Worm (Caenorhabditis elegans): ENCODE data around the gene F56B3.11.
A peak's percentile ranks its signal among the peaks of the same experiment; 100 is the strongest.

The F56B3.11 gene

ce11 chrIV:763377-764063 is 32.9 kb downstream of the F56B3.11 start, which contains the start of gene col-103:
TSS of gene col-103 (minus strand) at chrIV:763678.
- TF ChIP-seq cog-1 (tag; optimal IDR thresholded peaks at IDR 0.05) (no peak), ztf-29 (GFP tag; IDR thresholded peaks at IDR 0.05) (no peak), ztf-23 (GFP tag; IDR thresholded peaks at IDR 0.05) (no peak), flt-1 (GFP tag; IDR thresholded peaks at IDR 0.05) (no peak)

DNA sequence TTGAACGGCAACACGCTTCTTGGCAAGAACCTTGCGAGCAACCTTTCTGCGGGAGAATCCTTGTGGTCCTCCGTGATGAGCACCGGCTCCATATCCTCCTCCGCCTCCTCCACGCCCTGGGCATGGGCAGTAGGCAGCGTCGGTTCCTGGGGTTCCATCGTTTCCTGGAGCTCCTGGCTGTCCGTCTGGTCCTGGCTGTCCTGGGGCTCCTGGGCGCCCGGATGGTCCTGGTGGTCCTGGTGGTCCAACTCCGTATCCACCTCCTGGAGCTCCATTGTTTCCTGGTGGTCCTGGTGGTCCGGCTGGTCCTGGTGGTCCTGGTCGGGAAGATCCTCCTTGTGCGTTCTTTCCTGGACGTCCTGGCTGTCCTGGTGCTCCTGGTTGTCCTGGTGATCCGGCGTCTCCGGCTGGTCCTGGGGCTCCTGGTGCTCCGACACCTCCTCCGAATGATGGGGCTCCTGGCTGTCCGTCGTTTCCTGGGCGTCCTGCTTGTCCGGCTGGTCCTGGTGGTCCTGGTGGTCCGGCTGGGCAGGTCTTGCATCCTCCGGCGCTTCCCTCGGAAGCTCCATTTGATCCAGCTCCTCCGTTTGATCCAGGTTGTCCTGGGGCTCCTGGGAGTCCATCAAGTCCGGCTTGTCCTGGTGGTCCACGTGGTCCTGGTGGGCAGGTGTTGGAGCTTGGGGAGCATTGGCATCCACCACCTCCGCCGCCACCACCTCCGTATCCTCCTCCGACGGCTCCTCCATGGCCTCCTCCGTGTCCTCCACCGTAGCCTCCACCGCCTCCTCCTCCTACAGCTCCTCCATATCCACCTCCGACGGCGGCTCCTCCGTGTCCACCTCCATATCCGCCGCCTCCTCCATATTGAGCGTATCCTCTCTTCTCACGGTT is 33.6 kb downstream of the F56B3.11 start:
- TF ChIP-seq tab-1 (GFP tag; IDR thresholded peaks at IDR 0.05) (peak; percentile 51; the same call in 1 of the 2 replicates), med-1 (GFP tag; optimal IDR thresholded peaks at IDR 0.05; ENCODE audit: insufficient read depth) (no peak), ztf-23 (GFP tag; IDR thresholded peaks at IDR 0.05) (0 out of 2 replicates have a peak, but pooled peaks have one; percentile 20), ref-1 (GFP tag; conservative IDR thresholded peaks at IDR 0.05) (no peak), klf-2 (GFP tag; conservative IDR thresholded peaks at IDR 0.05) (no peak), flt-1 (GFP tag; IDR thresholded peaks at IDR 0.05) (no peak)

DNA sequence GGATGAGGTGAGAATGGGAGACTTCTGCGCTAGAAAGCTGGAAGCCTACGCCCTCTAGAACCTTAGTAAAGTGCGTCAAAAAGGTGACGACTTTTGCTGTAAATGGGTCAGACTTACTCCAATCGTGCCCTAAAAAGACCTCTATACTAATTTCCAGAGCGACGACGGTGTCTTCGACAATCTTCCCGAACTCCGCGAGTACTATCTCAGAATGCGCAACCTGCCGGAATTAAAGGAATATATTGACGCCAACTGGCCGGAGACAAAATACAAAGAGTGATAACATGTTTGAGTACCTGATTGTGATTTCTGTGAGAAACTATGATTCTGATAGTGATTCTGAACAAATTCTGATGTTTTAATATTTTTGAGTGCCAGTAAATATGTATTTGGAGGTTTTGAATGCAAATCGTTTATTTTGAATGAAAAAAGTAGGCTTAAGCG is 34.3 kb downstream of the F56B3.11 start:
- no peak for TF ChIP-seq ztf-23 (GFP tag; IDR thresholded peaks at IDR 0.05)
- TF ChIP-seq ztf-29 (GFP tag; IDR thresholded peaks at IDR 0.05), result no peak
- TF ChIP-seq cog-1 (tag; optimal IDR thresholded peaks at IDR 0.05), result no peak
- TF ChIP-seq T22C8.4 (GFP tag; IDR thresholded peaks at IDR 0.05), result no peak
- TF ChIP-seq tab-1 (GFP tag; IDR thresholded peaks at IDR 0.05), result no peak
- no peak for TF ChIP-seq ref-1 (GFP tag; conservative IDR thresholded peaks at IDR 0.05)
- TF ChIP-seq klf-2 (GFP tag; conservative IDR thresholded peaks at IDR 0.05), result no peak
- TF ChIP-seq flt-1 (GFP tag; IDR thresholded peaks at IDR 0.05), result no peak

DNA sequence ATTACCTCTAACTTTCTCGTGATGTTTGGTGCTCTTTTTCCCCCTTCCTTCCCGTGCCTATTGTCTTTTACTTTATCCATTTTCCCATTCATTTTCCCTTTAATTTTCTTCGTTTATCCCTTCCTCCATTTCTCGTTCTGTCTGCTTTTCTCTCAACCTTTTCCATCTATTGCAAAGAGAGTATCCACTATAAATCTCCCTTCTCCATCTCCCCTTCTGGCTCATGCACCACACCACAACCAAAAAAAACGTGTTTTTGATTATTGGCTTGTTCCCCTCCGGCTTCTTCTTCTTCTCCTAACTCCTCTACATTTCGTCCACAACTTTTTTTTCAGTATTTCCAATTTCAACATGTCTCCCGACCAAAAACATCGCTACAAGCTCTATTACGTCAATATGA is 36.1 kb downstream of the F56B3.11 start, which contains the start of gene gst-40:
gst-40 (plus strand) TSS at position 236 of the 400 bp plus-strand sequence.
- TF ChIP-seq tab-1 (GFP tag; IDR thresholded peaks at IDR 0.05) (no peak), T22C8.4 (GFP tag; IDR thresholded peaks at IDR 0.05) (no peak), cog-1 (tag; optimal IDR thresholded peaks at IDR 0.05) (no peak), ref-1 (GFP tag; conservative IDR thresholded peaks at IDR 0.05) (no peak), klf-2 (GFP tag; conservative IDR thresholded peaks at IDR 0.05) (no peak), med-1 (GFP tag; optimal IDR thresholded peaks at IDR 0.05; ENCODE audit: insufficient read depth) (no peak), ztf-23 (GFP tag; IDR thresholded peaks at IDR 0.05) (no peak), flt-1 (GFP tag; IDR thresholded peaks at IDR 0.05) (no peak), ztf-29 (GFP tag; IDR thresholded peaks at IDR 0.05) (no peak)

ce11 chrIV:757548-757947 is 38.8 kb downstream of the F56B3.11 start:
- TF ChIP-seq flt-1 (GFP tag; IDR thresholded peaks at IDR 0.05), result no peak
- no peak for TF ChIP-seq klf-2 (GFP tag; conservative IDR thresholded peaks at IDR 0.05)
- TF ChIP-seq T22C8.4 (GFP tag; IDR thresholded peaks at IDR 0.05), result no peak
- no peak for TF ChIP-seq ztf-23 (GFP tag; IDR thresholded peaks at IDR 0.05)
- TF ChIP-seq tab-1 (GFP tag; IDR thresholded peaks at IDR 0.05), result no peak
- no peak for TF ChIP-seq ref-1 (GFP tag; conservative IDR thresholded peaks at IDR 0.05)
- no peak for TF ChIP-seq ztf-29 (GFP tag; IDR thresholded peaks at IDR 0.05)
- no peak for TF ChIP-seq cog-1 (tag; optimal IDR thresholded peaks at IDR 0.05)
- TF ChIP-seq med-1 (GFP tag; optimal IDR thresholded peaks at IDR 0.05; ENCODE audit: insufficient read depth), result no peak

DNA sequence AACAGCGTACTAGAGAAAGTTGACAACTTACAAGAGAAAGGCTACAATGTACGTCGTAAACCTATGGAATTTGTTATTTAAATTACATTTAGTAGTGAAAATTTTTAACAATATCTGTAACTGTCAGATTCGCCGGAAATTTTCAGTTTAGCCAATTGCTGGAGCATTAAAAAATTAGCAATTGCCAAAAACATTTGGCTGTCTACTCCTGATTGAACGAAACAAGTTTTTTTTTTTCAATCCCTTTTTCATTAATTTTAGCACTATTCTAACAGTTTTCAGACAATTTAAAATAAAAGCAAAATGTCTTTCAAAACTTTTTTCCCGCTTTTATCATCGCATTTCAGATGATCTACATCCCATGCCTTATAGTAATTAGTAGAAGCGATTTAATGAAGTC is 39.4 kb downstream of the F56B3.11 start:
- no peak for TF ChIP-seq ztf-29 (GFP tag; IDR thresholded peaks at IDR 0.05)
- TF ChIP-seq cog-1 (tag; optimal IDR thresholded peaks at IDR 0.05), result no peak
- no peak for TF ChIP-seq T22C8.4 (GFP tag; IDR thresholded peaks at IDR 0.05)
- no peak for TF ChIP-seq tab-1 (GFP tag; IDR thresholded peaks at IDR 0.05)
- no peak for TF ChIP-seq ref-1 (GFP tag; conservative IDR thresholded peaks at IDR 0.05)
- TF ChIP-seq ztf-23 (GFP tag; IDR thresholded peaks at IDR 0.05), result no peak

ce11 chrIV:756421-756820 is 40.0 kb downstream of the F56B3.11 start, which contains the start of gene srt-23:
TSS of gene srt-23 (plus strand) at chrIV:756721.
- no peak for TF ChIP-seq tab-1 (GFP tag; IDR thresholded peaks at IDR 0.05)
- TF ChIP-seq T22C8.4 (GFP tag; IDR thresholded peaks at IDR 0.05), result no peak
- TF ChIP-seq ztf-29 (GFP tag; IDR thresholded peaks at IDR 0.05), result no peak
- no peak for TF ChIP-seq cog-1 (tag; optimal IDR thresholded peaks at IDR 0.05)
- TF ChIP-seq ref-1 (GFP tag; conservative IDR thresholded peaks at IDR 0.05), result no peak
- no peak for TF ChIP-seq med-1 (GFP tag; optimal IDR thresholded peaks at IDR 0.05; ENCODE audit: insufficient read depth)
- TF ChIP-seq klf-2 (GFP tag; conservative IDR thresholded peaks at IDR 0.05), result no peak
- no peak for TF ChIP-seq flt-1 (GFP tag; IDR thresholded peaks at IDR 0.05)
- no peak for TF ChIP-seq ztf-23 (GFP tag; IDR thresholded peaks at IDR 0.05)

DNA sequence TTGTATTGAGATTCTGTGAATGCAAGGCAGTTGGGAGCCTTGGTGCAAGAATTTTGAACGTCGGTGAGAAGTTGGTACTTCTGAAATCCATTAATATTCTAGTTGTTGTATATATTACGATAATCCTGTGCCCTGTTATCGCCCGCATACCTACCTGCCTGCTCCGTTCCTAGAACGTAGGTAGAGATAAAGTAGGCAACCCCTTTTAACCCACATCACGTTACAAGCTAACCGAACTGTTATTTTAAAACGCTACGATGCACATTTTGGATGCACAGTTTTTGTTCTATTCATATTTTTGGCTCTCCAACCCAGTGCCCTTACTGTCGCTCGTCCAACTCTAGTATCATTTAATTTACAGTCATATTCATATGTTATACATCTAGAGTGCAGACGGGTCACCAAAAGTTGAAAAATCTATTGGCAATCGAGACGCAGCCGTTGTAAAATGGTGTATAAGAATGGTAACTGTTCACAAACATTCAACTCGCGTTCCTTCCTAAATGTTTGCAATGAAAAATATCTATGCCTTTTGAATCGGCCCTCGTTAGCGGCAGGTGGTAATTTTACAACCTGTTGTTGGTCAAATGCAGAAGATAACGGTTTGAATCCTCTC is 41.9 kb downstream of the F56B3.11 start:
- TF ChIP-seq klf-2 (GFP tag; conservative IDR thresholded peaks at IDR 0.05) (no peak), ztf-23 (GFP tag; IDR thresholded peaks at IDR 0.05) (no peak), med-1 (GFP tag; optimal IDR thresholded peaks at IDR 0.05; ENCODE audit: insufficient read depth) (no peak), tab-1 (GFP tag; IDR thresholded peaks at IDR 0.05) (no peak), ref-1 (GFP tag; conservative IDR thresholded peaks at IDR 0.05) (no peak), ztf-29 (GFP tag; IDR thresholded peaks at IDR 0.05) (no peak), cog-1 (tag; optimal IDR thresholded peaks at IDR 0.05) (no peak), flt-1 (GFP tag; IDR thresholded peaks at IDR 0.05) (no peak), T22C8.4 (GFP tag; IDR thresholded peaks at IDR 0.05) (no peak)

DNA sequence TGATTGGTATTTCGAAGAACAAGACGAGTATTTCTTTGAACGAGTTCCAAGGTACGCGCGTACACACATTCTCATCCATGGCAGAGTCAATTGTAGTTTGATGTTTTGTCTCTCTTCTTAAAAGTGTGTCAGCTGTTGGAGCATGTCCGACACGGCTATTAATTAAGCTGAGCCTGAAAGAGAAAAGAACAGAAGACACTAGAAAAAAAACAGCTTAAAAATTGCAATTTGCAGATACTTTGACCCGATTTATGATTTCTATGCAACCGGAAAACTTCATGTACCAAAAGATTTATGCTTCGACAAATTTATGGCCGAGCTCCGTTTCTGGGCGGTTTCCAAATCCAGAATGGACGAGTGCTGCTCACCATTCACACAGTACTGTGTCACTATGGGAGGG is 46.8 kb downstream of the F56B3.11 start:
- no peak for TF ChIP-seq med-1 (GFP tag; optimal IDR thresholded peaks at IDR 0.05; ENCODE audit: insufficient read depth)
- TF ChIP-seq klf-2 (GFP tag; conservative IDR thresholded peaks at IDR 0.05), result no peak
- TF ChIP-seq T22C8.4 (GFP tag; IDR thresholded peaks at IDR 0.05), result no peak
- no peak for TF ChIP-seq cog-1 (tag; optimal IDR thresholded peaks at IDR 0.05)
- TF ChIP-seq ztf-23 (GFP tag; IDR thresholded peaks at IDR 0.05), result no peak
- no peak for TF ChIP-seq tab-1 (GFP tag; IDR thresholded peaks at IDR 0.05)
- no peak for TF ChIP-seq flt-1 (GFP tag; IDR thresholded peaks at IDR 0.05)
- no peak for TF ChIP-seq ztf-29 (GFP tag; IDR thresholded peaks at IDR 0.05)
- no peak for TF ChIP-seq ref-1 (GFP tag; conservative IDR thresholded peaks at IDR 0.05)
